Worm (Caenorhabditis elegans) whole organism, L4 larva: ENCODE data around the gene prx-19.

ENCODE experiments used
- F26F4.8 ChIP-seq: fragments of 200-800 bp; sonication (Bioruptor generic); conservative IDR thresholded peaks from 2 replicates; pipeline ENCODE4 v1.3.6; 2022; ENCODE audit warnings: missing genetic modification characterization, missing compliant biosample characterization
- F37D6.2 ChIP-seq: sonication (generic microtip); optimal IDR thresholded peaks from 2 replicates; lab custom pipeline; 2016; ENCODE audit warnings: mild to moderate bottlenecking, missing genetic modification characterization, missing compliant biosample characterization
- T20F7.1 ChIP-seq: fragments of 200-800 bp; sonication (Bioruptor generic); optimal IDR thresholded peaks from 2 replicates; lab custom pipeline; 2018; ENCODE audit warnings: mild to moderate bottlenecking, missing genetic modification characterization, missing compliant biosample characterization
- Y105C5A.15 ChIP-seq: fragments of 200-800 bp; sonication (Bioruptor generic); IDR thresholded peaks from 2 replicates; pipeline ENCODE4 v1.3.6; 2022; ENCODE audit warnings: missing genetic modification characterization, missing compliant biosample characterization
- Y75B8A.6 ChIP-seq: fragments of 200-800 bp; sonication (Bioruptor generic); IDR thresholded peaks from 2 replicates; pipeline ENCODE4 v1.3.6; 2022; ENCODE audit warnings: missing genetic modification reagents, missing genetic modification characterization, missing compliant biosample characterization
- ZK546.5 ChIP-seq, 2 experiments: sonication (generic microtip); optimal IDR thresholded peaks; 2 replicates each; lab custom pipeline; 2017; ENCODE audit warnings: missing biosample characterization in 2 of 2, missing genetic modification characterization in 2 of 2
- aha-1 ChIP-seq: fragments of 150-350 bp; peaks from one replicate; lab custom pipeline; 2014; ENCODE audit warnings: missing biosample characterization, missing genetic modification characterization
- aly-2 ChIP-seq: sonication (generic microtip); optimal IDR thresholded peaks from 2 replicates; lab custom pipeline; 2018; ENCODE audit warnings: missing biosample characterization, missing genetic modification characterization
- arid-1 ChIP-seq: fragments of 200-800 bp; sonication (Bioruptor generic); conservative IDR thresholded peaks from 2 replicates; pipeline ENCODE4 v1.3.6; 2022; ENCODE audit warnings: missing genetic modification reagents, missing genetic modification characterization, missing compliant biosample characterization
- ceh-62 ChIP-seq: sonication (generic microtip); optimal IDR thresholded peaks from 2 replicates; lab custom pipeline; 2017; ENCODE audit warnings: missing biosample characterization, missing genetic modification characterization
- ctbp-1 ChIP-seq: fragments of 200-800 bp; sonication (Bioruptor generic); IDR thresholded peaks from 2 replicates; pipeline ENCODE4 v1.3.6; 2022; ENCODE audit warnings: missing genetic modification reagents, missing genetic modification characterization, missing compliant biosample characterization
- dmd-6 ChIP-seq: fragments of 200-800 bp; sonication (Bioruptor generic); IDR thresholded peaks from 2 replicates; pipeline ENCODE4 v1.3.6; 2022; ENCODE audit warnings: missing genetic modification reagents, missing genetic modification characterization, missing compliant biosample characterization
- dmd-9 ChIP-seq: fragments of 200-800 bp; sonication (Bioruptor generic); IDR thresholded peaks from 2 replicates; pipeline ENCODE4 v1.3.6; 2022; ENCODE audit warnings: missing genetic modification reagents, missing genetic modification characterization, missing compliant biosample characterization
- dpl-1 ChIP-seq: fragments of 150-350 bp; optimal IDR thresholded peaks from 2 replicates; lab custom pipeline; 2014; ENCODE audit warnings: missing biosample characterization, missing genetic modification reagents, missing genetic modification characterization
- dve-1 ChIP-seq: sonication (generic microtip); optimal IDR thresholded peaks from 2 replicates; lab custom pipeline; 2017; ENCODE audit warnings: antibody characterized with exemption, mild to moderate bottlenecking, missing genetic modification characterization, missing compliant biosample characterization; ENCODE audit not compliant: insufficient read depth
- fkh-10 ChIP-seq: fragments of 150-350 bp; optimal IDR thresholded peaks from 2 replicates; lab custom pipeline; 2014; ENCODE audit warnings: missing biosample characterization, missing genetic modification reagents, missing genetic modification characterization
- fos-1 ChIP-seq: fragments of 150-350 bp; optimal IDR thresholded peaks from 2 replicates; lab custom pipeline; 2014; ENCODE audit warnings: missing biosample characterization, missing genetic modification characterization
- hif-1 ChIP-seq, 2 experiments: sonication (generic microtip); optimal IDR thresholded peaks; 2 replicates each; lab custom pipeline; 2016 to 2017; ENCODE audit warnings: missing compliant biosample characterization in 2 of 2, missing genetic modification characterization in 2 of 2, missing genetic modification reagents in 2 of 2, missing genotype in 2 of 2, mild to moderate bottlenecking in 1 of 2
- lin-1 ChIP-seq: fragments of 200-800 bp; sonication (Bioruptor generic); IDR thresholded peaks from 2 replicates; pipeline ENCODE4 v1.3.6; 2022; ENCODE audit warnings: missing genetic modification reagents, missing genetic modification characterization, missing compliant biosample characterization
- lin-29 ChIP-seq: fragments of 200-800 bp; sonication (Bioruptor generic); IDR thresholded peaks from 2 replicates; pipeline ENCODE4 v1.3.6; 2022; ENCODE audit warnings: missing genetic modification reagents, missing genetic modification characterization, missing compliant biosample characterization
- lsy-2 ChIP-seq, 2 experiments: fragments of 150-350 bp in 1 of 2; sonication (generic microtip) in 1 of 2; optimal IDR thresholded peaks; 2 replicates each; lab custom pipeline; 2014 to 2017; ENCODE audit warnings: missing biosample characterization in 2 of 2, missing genetic modification characterization in 2 of 2
- mdl-1 ChIP-seq, 2 experiments: fragments of 150-350 bp in 1 of 2; sonication (generic microtip) in 1 of 2; optimal IDR thresholded peaks; 2 replicates each; lab custom pipeline; 2014 to 2017; ENCODE audit warnings: missing biosample characterization in 2 of 2, missing genetic modification characterization in 2 of 2
- mes-2 ChIP-seq: sonication (generic microtip); optimal IDR thresholded peaks from 2 replicates; lab custom pipeline; 2016; ENCODE audit warnings: missing genotype, mild to moderate bottlenecking, missing genetic modification characterization, missing compliant biosample characterization; ENCODE audit not compliant: poor library complexity, severe bottlenecking
- nhr-11 ChIP-seq: fragments of 150-350 bp; optimal IDR thresholded peaks from 2 replicates; lab custom pipeline; 2014; ENCODE audit warnings: missing biosample characterization, missing genetic modification characterization
- nhr-41 ChIP-seq: fragments of 200-800 bp; sonication (Bioruptor generic); IDR thresholded peaks from 2 replicates; pipeline ENCODE4 v1.3.6; 2022; ENCODE audit warnings: missing genetic modification reagents, missing genetic modification characterization, missing compliant biosample characterization
- nhr-6 ChIP-seq: fragments of 150-350 bp; optimal IDR thresholded peaks from 2 replicates; lab custom pipeline; 2014; ENCODE audit warnings: missing biosample characterization, missing genetic modification characterization
- nhr-76 ChIP-seq: fragments of 150-350 bp; optimal IDR thresholded peaks from 2 replicates; lab custom pipeline; 2014; ENCODE audit warnings: missing biosample characterization, missing genetic modification characterization
- pha-4 ChIP-seq, 2 experiments: fragments of 150-350 bp in 1 of 2; fragments of 200-800 bp in 1 of 2; sonication (Bioruptor generic) in 1 of 2; IDR thresholded peaks in 1 of 2; optimal IDR thresholded peaks in 1 of 2; 2 replicates each; pipeline versions ENCODE4 v1.3.6 to Lab custom; 2014 to 2022; ENCODE audit warnings: missing genetic modification characterization in 2 of 2, missing genetic modification reagents in 2 of 2, missing biosample characterization in 1 of 2, missing compliant biosample characterization in 1 of 2
- snpc-4 ChIP-seq: fragments of 150-350 bp; optimal IDR thresholded peaks from 2 replicates; lab custom pipeline; 2014; ENCODE audit warnings: missing biosample characterization, missing genetic modification characterization
- tra-1 ChIP-seq: fragments of 200-800 bp; sonication (Bioruptor generic); IDR thresholded peaks from 2 replicates; pipeline ENCODE4 v1.3.6; 2022; ENCODE audit warnings: missing genetic modification reagents, missing genetic modification characterization, missing compliant biosample characterization
- unc-130 ChIP-seq: sonication (generic microtip); optimal IDR thresholded peaks from 2 replicates; lab custom pipeline; 2016; ENCODE audit warnings: missing genetic modification reagents, missing genetic modification characterization, missing compliant biosample characterization
- unc-62 ChIP-seq, 3 experiments: fragments of 150-350 bp in 1 of 3; sonication (generic microtip); optimal IDR thresholded peaks in 2 of 3; peaks in 1 of 3; 1 replicate in 1 of 3; 2 replicates in 2 of 3; lab custom pipeline; 2014 to 2017; ENCODE audit warnings: missing biosample characterization in 3 of 3, missing genetic modification characterization in 3 of 3, missing genetic modification reagents in 3 of 3, missing genotype in 1 of 3
- vab-7 ChIP-seq: fragments of 200-800 bp; sonication (Bioruptor generic); IDR thresholded peaks from 2 replicates; pipeline ENCODE4 v1.3.6; 2022; ENCODE audit warnings: missing genetic modification reagents, missing genetic modification characterization, missing compliant biosample characterization
- zag-1 ChIP-seq: fragments of 150-350 bp; optimal IDR thresholded peaks from 2 replicates; lab custom pipeline; 2014; ENCODE audit warnings: missing biosample characterization, missing genetic modification characterization
- ztf-11 ChIP-seq: fragments of 150-350 bp; optimal IDR thresholded peaks from 2 replicates; lab custom pipeline; 2014; ENCODE audit warnings: missing biosample characterization, missing genetic modification characterization
- ztf-7 ChIP-seq: fragments of 150-350 bp; optimal IDR thresholded peaks from 2 replicates; lab custom pipeline; 2014; ENCODE audit warnings: missing biosample characterization, missing genetic modification characterization

Gene prx-19

ce11 chrIII:8829245-8829644, 20.1 kb upstream of the prx-19 start, which contains the start of gene F44E2.3:
Gene F44E2.3 (minus strand): TSS chrIII:8829305.
- TF ChIP-seq zag-1 (tag; lab: Kevin White, UChicago): no peak
- TF ChIP-seq dmd-9 (GFP tag; lab: Robert Waterston, UW): no peak
- no peak for TF ChIP-seq Y75B8A.6 (GFP tag; lab: Robert Waterston, UW)
- peak; percentile 82 for TF ChIP-seq mes-2 (tag; lab: Kevin White, UChicago)
- TF ChIP-seq F26F4.8 (GFP tag; lab: Robert Waterston, UW): no peak
- TF ChIP-seq ctbp-1: no peak
- peak in 1 of 2 experiments; percentile 44 for TF ChIP-seq lsy-2 (tag; optimal IDR thresholded peaks at IDR 0.05; lab: Kevin White, UChicago)
- TF ChIP-seq ceh-62: no peak
- TF ChIP-seq hif-1 (tag; optimal IDR thresholded peaks at IDR 0.05; lab: Kevin White, UChicago): peak in 1 of 2 experiments; percentile 8
- TF ChIP-seq nhr-41 (GFP tag; lab: Robert Waterston, UW): no peak
- TF ChIP-seq vab-7 (GFP tag; lab: Robert Waterston, UW): no peak
- no peak for TF ChIP-seq tra-1
- TF ChIP-seq lin-1 (GFP tag; lab: Robert Waterston, UW): no peak
- TF ChIP-seq pha-4 (GFP tag; IDR thresholded peaks at IDR 0.05; lab: Robert Waterston, UW): no peak
- no peak for TF ChIP-seq pha-4 (tag; optimal IDR thresholded peaks at IDR 0.05; lab: Kevin White, UChicago)
- TF ChIP-seq dpl-1: peak; percentile 13
- no peak for TF ChIP-seq unc-130 (GFP tag; lab: Kevin White, UChicago)
- TF ChIP-seq ZK546.5 (tag; optimal IDR thresholded peaks at IDR 0.05; lab: Kevin White, UChicago): no peak
- TF ChIP-seq Y105C5A.15 (GFP tag; lab: Robert Waterston, UW): no peak
- no peak for TF ChIP-seq nhr-6 (tag; lab: Kevin White, UChicago)
- TF ChIP-seq fos-1 (tag; lab: Kevin White, UChicago): no peak

- TF ChIP-seq nhr-11 (tag; lab: Kevin White, UChicago) (no peak), ztf-7 (tag; lab: Kevin White, UChicago) (no peak), dmd-6 (GFP tag; lab: Robert Waterston, UW) (no peak), arid-1 (GFP tag; lab: Robert Waterston, UW) (no peak), snpc-4 (no peak), F37D6.2 (tag; lab: Kevin White, UChicago) (no peak), dve-1 (tag; lab: Kevin White, UChicago) (no peak), T20F7.1 (GFP tag; lab: Kevin White, UChicago) (no peak), mdl-1 (tag; optimal IDR thresholded peaks at IDR 0.05; lab: Kevin White, UChicago) (no peak), ctbp-1 (no peak), nhr-76 (tag; lab: Kevin White, UChicago) (no peak), lin-29 (GFP tag; lab: Robert Waterston, UW) (no peak), lin-1 (GFP tag; lab: Robert Waterston, UW) (no peak), fkh-10 (GFP tag; lab: Kevin White, UChicago) (no peak), aly-2 (tag; lab: Kevin White, UChicago) (no peak), dmd-9 (GFP tag; lab: Robert Waterston, UW) (no peak), ztf-11 (no peak)
Measured at ce11 chrIII:8827128-8827527, 18.0 kb upstream of the prx-19 start, which contains the start of gene F54F2.9. Gene F54F2.9 (minus strand): TSS chrIII:8827228.

ce11 chrIII:8824556-8824955, 15.5 kb upstream of the prx-19 start:
- TF ChIP-seq dve-1 (tag; lab: Kevin White, UChicago) (no peak), aha-1 (peak; percentile 93)

ce11 chrIII:8818599-8818998, 9.5 kb upstream of the prx-19 start, which contains the start of gene pat-2:
Gene pat-2 (plus strand): TSS chrIII:8818899.
- TF ChIP-seq unc-62 (GFP tag; optimal IDR thresholded peaks at IDR 0.05 in 1 of 2; lab: Kevin White, UChicago) (no peak), unc-62 (tag; optimal IDR thresholded peaks at IDR 0.05; lab: Kevin White, UChicago) (no peak), aha-1 (peak; percentile 8)
